Fruit fly (Drosophila melanogaster): ENCODE measurements around the gene CG4592.
A peak's percentile ranks its signal among the peaks of the same experiment; 100 is the strongest.

CG4592 gene

dm6 chr2L:9893183-9893582, 28.2 kb upstream of the CG4592 start, which contains the start of gene mtDNA-helicase (continued):
- no peak for TF ChIP-seq gem (tag; optimal IDR thresholded peaks at IDR 0.05)
- TF ChIP-seq Abd-B (GFP tag; optimal IDR thresholded peaks at IDR 0.05), result no peak
- no peak for TF ChIP-seq Trl (optimal IDR thresholded peaks at IDR 0.05)
- TF ChIP-seq Trl (GFP tag; optimal IDR thresholded peaks at IDR 0.05), result no peak
- TF ChIP-seq CG10565 (GFP tag; optimal IDR thresholded peaks at IDR 0.05), result no peak
- peak; percentile 36 for TF ChIP-seq pzg (GFP tag; optimal IDR thresholded peaks at IDR 0.05)
- TF ChIP-seq crp (GFP tag; optimal IDR thresholded peaks at IDR 0.05), result peak in 1 of 2 experiments; percentile 34
- peak; percentile 42; the same call in 2 of the 3 replicates for TF ChIP-seq CG14860 (GFP tag; IDR thresholded peaks at IDR 0.05; ENCODE audit: partially characterized antibody)
- TF ChIP-seq CG34224 (GFP tag; IDR thresholded peaks at IDR 0.05; ENCODE audit: partially characterized antibody), result peak; percentile 54; the same call in 2 of the 3 replicates
- TF ChIP-seq CG10147 (GFP tag; optimal IDR thresholded peaks at IDR 0.05), result no peak
- TF ChIP-seq zen2 (GFP tag; IDR thresholded peaks at IDR 0.05; ENCODE audit: partially characterized antibody), result peak; percentile 39; the same call in 1 of the 3 replicates
- peak; percentile 65 for TF ChIP-seq CG13287 (GFP tag; IDR thresholded peaks at IDR 0.05; ENCODE audit: partially characterized antibody)
- TF ChIP-seq Max (GFP tag; optimal IDR thresholded peaks at IDR 0.05), result peak; percentile 18
- TF ChIP-seq CG6791 (GFP tag; IDR thresholded peaks at IDR 0.05; ENCODE audit: partially characterized antibody), result peak; percentile 62; the same call in 1 of the 3 replicates
- 0 out of 2 replicates have a peak, but pooled peaks have one; percentile 41 for TF ChIP-seq nerfin-2 (GFP tag; IDR thresholded peaks at IDR 0.05; ENCODE audit: partially characterized antibody)
- peak; percentile 48 for TF ChIP-seq phol (tag; optimal IDR thresholded peaks at IDR 0.05)
- peak; percentile 59 for TF ChIP-seq HLH4C (GFP tag; IDR thresholded peaks at IDR 0.05; ENCODE audit: partially characterized antibody)
- peak; percentile 5 for TF ChIP-seq CG15514 (GFP tag; optimal IDR thresholded peaks at IDR 0.05)
- peak; percentile 57; the same call in 1 of the 3 replicates for TF ChIP-seq Opbp (GFP tag; IDR thresholded peaks at IDR 0.05; ENCODE audit: partially characterized antibody)
- no peak for TF ChIP-seq Aef1 (GFP tag; IDR thresholded peaks at IDR 0.05)
- TF ChIP-seq BEAF-32 (GFP tag; optimal IDR thresholded peaks at IDR 0.05), result peak; percentile 58
- TF ChIP-seq Bgb (GFP tag; IDR thresholded peaks at IDR 0.05; ENCODE audit: partially characterized antibody), result peak; percentile 57
- TF ChIP-seq MBD-R2 (GFP tag; IDR thresholded peaks at IDR 0.05), result peak; percentile 75
- TF ChIP-seq lilli (GFP tag; optimal IDR thresholded peaks at IDR 0.05), result no peak
- peak; percentile 51; the same call in 1 of the 2 replicates for TF ChIP-seq hbn (GFP tag; IDR thresholded peaks at IDR 0.05; ENCODE audit: partially characterized antibody)
- no peak for TF ChIP-seq CG16815 (GFP tag; optimal IDR thresholded peaks at IDR 0.05)
- TF ChIP-seq Dp (GFP tag; optimal IDR thresholded peaks at IDR 0.05), result peak; percentile 86
- peak; percentile 73 for TF ChIP-seq sens (GFP tag)
- peak; percentile 38; the same call in 1 of the 2 replicates for TF ChIP-seq klu (GFP tag; IDR thresholded peaks at IDR 0.05)
- TF ChIP-seq CG8281 (tag; optimal IDR thresholded peaks at IDR 0.05), result no peak
- no peak for TF ChIP-seq bab2 (GFP tag; optimal IDR thresholded peaks at IDR 0.05)
- TF ChIP-seq CG34422 (GFP tag; IDR thresholded peaks at IDR 0.05), result peak; percentile 49; the same call in 2 of the 3 replicates
- TF ChIP-seq hb (GFP tag; IDR thresholded peaks at IDR 0.05; ENCODE audit: partially characterized antibody), result no peak
- peak; percentile 91 for TF ChIP-seq E2f2 (GFP tag; IDR thresholded peaks at IDR 0.05)
- TF ChIP-seq CG2116 (GFP tag; optimal IDR thresholded peaks at IDR 0.05), result peak; percentile 94
- 0 out of 3 replicates have a peak, but pooled peaks have one; percentile 41 for TF ChIP-seq vnd (GFP tag; IDR thresholded peaks at IDR 0.05; ENCODE audit: partially characterized antibody)
- TF ChIP-seq unc-4 (GFP tag; IDR thresholded peaks at IDR 0.05; ENCODE audit: partially characterized antibody), result peak; percentile 56; the same call in 1 of the 2 replicates
- TF ChIP-seq dm (GFP tag; optimal IDR thresholded peaks at IDR 0.05), result peak; percentile 77
- TF ChIP-seq CG8290 (GFP tag; optimal IDR thresholded peaks at IDR 0.05), result no peak
- TF ChIP-seq CG8290 (tag; optimal IDR thresholded peaks at IDR 0.05), result peak in 1 of 2 experiments; percentile 4
- peak; percentile 38; the same call in 1 of the 3 replicates for TF ChIP-seq CG16813 (GFP tag; IDR thresholded peaks at IDR 0.05; ENCODE audit: partially characterized antibody)
- peak; percentile 31 for TF ChIP-seq CG17186 (GFP tag; optimal IDR thresholded peaks at IDR 0.05)
- peak; percentile 1 for TF ChIP-seq gfzf (GFP tag; optimal IDR thresholded peaks at IDR 0.05)
- TF ChIP-seq CG8388 (GFP tag; optimal IDR thresholded peaks at IDR 0.05), result no peak
- no peak for TF ChIP-seq CG1602 (GFP tag; optimal IDR thresholded peaks at IDR 0.05)
- TF ChIP-seq ci (GFP tag; IDR thresholded peaks at IDR 0.05), result no peak
- peak; percentile 9 for TF ChIP-seq CG10267 (tag; optimal IDR thresholded peaks at IDR 0.05)
- peak; percentile 37 for TF ChIP-seq YL-1 (GFP tag; optimal IDR thresholded peaks at IDR 0.05)
